Worm (Caenorhabditis elegans) whole organism, L4 larva: ENCODE measurements around the gene C15C7.4.
A peak's percentile ranks its signal among the peaks of the same experiment; 100 is the strongest.

Experiments used
- F10B5.3 ChIP-seq: sonication (generic microtip); optimal IDR thresholded peaks from 2 replicates; lab custom pipeline; 2016; ENCODE audit warnings: mild to moderate bottlenecking, missing genetic modification characterization, missing compliant biosample characterization
- F44E2.7 ChIP-seq: fragments of 200-800 bp; sonication (Bioruptor generic); IDR thresholded peaks from 2 replicates; pipeline ENCODE4 v2.1.2; 2022; ENCODE audit warnings: missing genetic modification characterization, missing compliant biosample characterization
- F49E8.2 ChIP-seq: sonication (generic microtip); optimal IDR thresholded peaks from 2 replicates; lab custom pipeline; 2016; ENCODE audit warnings: missing compliant biosample characterization, mild to moderate bottlenecking, missing genetic modification characterization, borderline replicate concordance
- Y105C5A.15 ChIP-seq: fragments of 200-800 bp; sonication (Bioruptor generic); IDR thresholded peaks from 2 replicates; pipeline ENCODE4 v1.3.6; 2022; ENCODE audit warnings: missing genetic modification characterization, missing compliant biosample characterization
- Y5F2A.4 ChIP-seq: fragments of 200-800 bp; sonication (Bioruptor generic); optimal IDR thresholded peaks from 2 replicates; lab custom pipeline; 2018; ENCODE audit warnings: mild to moderate bottlenecking, missing genetic modification characterization, missing compliant biosample characterization
- ZK546.5 ChIP-seq, 2 experiments: sonication (generic microtip); optimal IDR thresholded peaks; 2 replicates each; lab custom pipeline; 2017; ENCODE audit warnings: missing biosample characterization in 2 of 2, missing genetic modification characterization in 2 of 2
- arid-1 ChIP-seq: fragments of 200-800 bp; sonication (Bioruptor generic); conservative IDR thresholded peaks from 2 replicates; pipeline ENCODE4 v1.3.6; 2022; ENCODE audit warnings: missing genetic modification reagents, missing genetic modification characterization, missing compliant biosample characterization
- attf-4 ChIP-seq: sonication (generic microtip); optimal IDR thresholded peaks from 3 replicates; lab custom pipeline; 2017; ENCODE audit warnings: missing biosample characterization, missing genetic modification characterization
- ceh-20 ChIP-seq: fragments of 200-800 bp; sonication (Bioruptor generic); IDR thresholded peaks from 2 replicates; pipeline ENCODE4 v1.3.6; 2022; ENCODE audit warnings: missing genetic modification reagents, missing genetic modification characterization, missing compliant biosample characterization
- ceh-32 ChIP-seq: sonication (generic microtip); optimal IDR thresholded peaks from 2 replicates; lab custom pipeline; 2016; ENCODE audit warnings: mild to moderate bottlenecking, missing genetic modification characterization, missing compliant biosample characterization; ENCODE audit not compliant: poor library complexity
- ceh-44 ChIP-seq: fragments of 200-800 bp; sonication (Bioruptor generic); IDR thresholded peaks from 2 replicates; pipeline ENCODE4 v1.3.6; 2022; ENCODE audit warnings: missing genetic modification reagents, missing genetic modification characterization, missing compliant biosample characterization
- ceh-62 ChIP-seq: sonication (generic microtip); optimal IDR thresholded peaks from 2 replicates; lab custom pipeline; 2017; ENCODE audit warnings: missing biosample characterization, missing genetic modification characterization
- cey-2 ChIP-seq: sonication (generic microtip); optimal IDR thresholded peaks from 3 replicates; lab custom pipeline; 2017; ENCODE audit warnings: missing genetic modification characterization, mild to moderate bottlenecking, missing compliant biosample characterization, antibody characterized with exemption, borderline replicate concordance; ENCODE audit not compliant: insufficient read depth
- ctbp-1 ChIP-seq: fragments of 200-800 bp; sonication (Bioruptor generic); IDR thresholded peaks from 2 replicates; pipeline ENCODE4 v1.3.6; 2022; ENCODE audit warnings: missing genetic modification reagents, missing genetic modification characterization, missing compliant biosample characterization
- daf-16 ChIP-seq, 3 experiments: sonication (generic microtip); optimal IDR thresholded peaks; 2 replicates each; lab custom pipeline; 2016 to 2017; ENCODE audit warnings: missing genetic modification characterization in 3 of 3, missing genetic modification reagents in 3 of 3, mild to moderate bottlenecking in 2 of 3, missing compliant biosample characterization in 2 of 3, missing biosample characterization in 1 of 3, moderate library complexity in 1 of 3
- daf-19 ChIP-seq: fragments of 200-800 bp; sonication (Bioruptor generic); conservative IDR thresholded peaks from 2 replicates; pipeline ENCODE4 v1.3.6; 2022; ENCODE audit warnings: missing genetic modification characterization, missing compliant biosample characterization
- dmd-6 ChIP-seq: fragments of 200-800 bp; sonication (Bioruptor generic); IDR thresholded peaks from 2 replicates; pipeline ENCODE4 v1.3.6; 2022; ENCODE audit warnings: missing genetic modification reagents, missing genetic modification characterization, missing compliant biosample characterization
- dmd-9 ChIP-seq: fragments of 200-800 bp; sonication (Bioruptor generic); IDR thresholded peaks from 2 replicates; pipeline ENCODE4 v1.3.6; 2022; ENCODE audit warnings: missing genetic modification reagents, missing genetic modification characterization, missing compliant biosample characterization
- duxl-1 ChIP-seq: sonication (generic microtip); optimal IDR thresholded peaks from 2 replicates; lab custom pipeline; 2016; ENCODE audit warnings: mild to moderate bottlenecking, missing genetic modification characterization, moderate library complexity, missing compliant biosample characterization; ENCODE audit not compliant: poor library complexity
- hif-1 ChIP-seq, 2 experiments: sonication (generic microtip); optimal IDR thresholded peaks; 2 replicates each; lab custom pipeline; 2016 to 2017; ENCODE audit warnings: missing compliant biosample characterization in 2 of 2, missing genetic modification characterization in 2 of 2, missing genetic modification reagents in 2 of 2, missing genotype in 2 of 2, mild to moderate bottlenecking in 1 of 2
- hlh-11 ChIP-seq: fragments of 200-800 bp; sonication (Bioruptor generic); optimal IDR thresholded peaks from 2 replicates; lab custom pipeline; 2018; ENCODE audit warnings: mild to moderate bottlenecking, missing genetic modification characterization, missing compliant biosample characterization
- hmg-1.1 ChIP-seq: fragments of 200-800 bp; sonication (Bioruptor generic); IDR thresholded peaks from 2 replicates; pipeline ENCODE4 v1.3.6; 2022; ENCODE audit warnings: missing genetic modification reagents, missing genetic modification characterization, missing compliant biosample characterization
- jun-1 ChIP-seq: fragments of 150-350 bp; optimal IDR thresholded peaks from 2 replicates; lab custom pipeline; 2014; ENCODE audit warnings: missing biosample characterization, missing genetic modification reagents, missing genetic modification characterization
- lsy-2 ChIP-seq, 2 experiments: fragments of 150-350 bp in 1 of 2; sonication (generic microtip) in 1 of 2; optimal IDR thresholded peaks; 2 replicates each; lab custom pipeline; 2014 to 2017; ENCODE audit warnings: missing biosample characterization in 2 of 2, missing genetic modification characterization in 2 of 2
- madf-9 ChIP-seq: fragments of 200-800 bp; sonication (Bioruptor generic); conservative IDR thresholded peaks from 2 replicates; pipeline ENCODE4 v1.3.6; 2022; ENCODE audit warnings: missing genetic modification reagents, missing genetic modification characterization, missing compliant biosample characterization
- mdl-1 ChIP-seq, 2 experiments: fragments of 150-350 bp in 1 of 2; sonication (generic microtip) in 1 of 2; optimal IDR thresholded peaks; 2 replicates each; lab custom pipeline; 2014 to 2017; ENCODE audit warnings: missing biosample characterization in 2 of 2, missing genetic modification characterization in 2 of 2
- mdt-29 ChIP-seq: fragments of 200-800 bp; sonication (Bioruptor generic); IDR thresholded peaks from 2 replicates; pipeline ENCODE4 v1.3.6; 2022; ENCODE audit warnings: missing genetic modification reagents, missing genetic modification characterization, missing compliant biosample characterization
- mep-1 ChIP-seq: fragments of 150-350 bp; sonication (generic microtip); optimal IDR thresholded peaks from 3 replicates; lab custom pipeline; 2014; ENCODE audit warnings: missing biosample characterization, missing genetic modification characterization
- mxl-2 ChIP-seq: fragments of 200-800 bp; sonication (Bioruptor generic); conservative IDR thresholded peaks from 2 replicates; pipeline ENCODE4 v1.3.6; 2022; ENCODE audit warnings: missing genetic modification reagents, missing genetic modification characterization, missing compliant biosample characterization
- nhr-10 ChIP-seq: fragments of 150-350 bp; optimal IDR thresholded peaks from 2 replicates; lab custom pipeline; 2014; ENCODE audit warnings: missing biosample characterization, missing genetic modification characterization
- nhr-102 ChIP-seq: sonication (generic microtip); optimal IDR thresholded peaks from 2 replicates; lab custom pipeline; 2016; ENCODE audit warnings: mild to moderate bottlenecking, missing genetic modification characterization, moderate library complexity, missing compliant biosample characterization
- nhr-11 ChIP-seq: fragments of 150-350 bp; optimal IDR thresholded peaks from 2 replicates; lab custom pipeline; 2014; ENCODE audit warnings: missing biosample characterization, missing genetic modification characterization
- nhr-237 ChIP-seq: sonication (generic microtip); optimal IDR thresholded peaks from 2 replicates; lab custom pipeline; 2017; ENCODE audit warnings: missing biosample characterization, missing genetic modification characterization
- nhr-28 ChIP-seq: fragments of 150-350 bp; optimal IDR thresholded peaks from 2 replicates; lab custom pipeline; 2014; ENCODE audit warnings: missing biosample characterization, missing genetic modification characterization
- nhr-41 ChIP-seq: fragments of 200-800 bp; sonication (Bioruptor generic); IDR thresholded peaks from 2 replicates; pipeline ENCODE4 v1.3.6; 2022; ENCODE audit warnings: missing genetic modification reagents, missing genetic modification characterization, missing compliant biosample characterization
- nhr-42 ChIP-seq: fragments of 200-800 bp; sonication (Bioruptor generic); IDR thresholded peaks from 2 replicates; pipeline ENCODE4 v1.3.6; 2022; ENCODE audit warnings: missing genetic modification characterization, missing compliant biosample characterization
- nhr-6 ChIP-seq: fragments of 150-350 bp; optimal IDR thresholded peaks from 2 replicates; lab custom pipeline; 2014; ENCODE audit warnings: missing biosample characterization, missing genetic modification characterization
- nhr-77 ChIP-seq: fragments of 150-350 bp; optimal IDR thresholded peaks from 2 replicates; lab custom pipeline; 2014; ENCODE audit warnings: missing biosample characterization, missing genetic modification characterization
- pqm-1 ChIP-seq: sonication (generic microtip); optimal IDR thresholded peaks from 2 replicates; lab custom pipeline; 2017; ENCODE audit warnings: missing biosample characterization, missing genetic modification characterization
- rbr-2 ChIP-seq: sonication (generic microtip); optimal IDR thresholded peaks from 2 replicates; lab custom pipeline; 2016; ENCODE audit warnings: missing genotype, missing genetic modification characterization, missing compliant biosample characterization
- sdz-12 ChIP-seq: fragments of 200-800 bp; sonication (Bioruptor generic); optimal IDR thresholded peaks from 2 replicates; lab custom pipeline; 2018; ENCODE audit warnings: mild to moderate bottlenecking, missing genetic modification characterization, missing compliant biosample characterization
- snpc-4 ChIP-seq: fragments of 150-350 bp; optimal IDR thresholded peaks from 2 replicates; lab custom pipeline; 2014; ENCODE audit warnings: missing biosample characterization, missing genetic modification characterization
- spr-3 ChIP-seq: fragments of 200-800 bp; sonication (Bioruptor generic); optimal IDR thresholded peaks from 2 replicates; lab custom pipeline; 2018; ENCODE audit warnings: mild to moderate bottlenecking, missing genetic modification characterization, missing compliant biosample characterization
- tra-1 ChIP-seq: fragments of 200-800 bp; sonication (Bioruptor generic); IDR thresholded peaks from 2 replicates; pipeline ENCODE4 v1.3.6; 2022; ENCODE audit warnings: missing genetic modification reagents, missing genetic modification characterization, missing compliant biosample characterization
- unc-130 ChIP-seq: sonication (generic microtip); optimal IDR thresholded peaks from 2 replicates; lab custom pipeline; 2016; ENCODE audit warnings: missing genetic modification reagents, missing genetic modification characterization, missing compliant biosample characterization
- unc-62 ChIP-seq, 3 experiments: fragments of 150-350 bp in 1 of 3; sonication (generic microtip); optimal IDR thresholded peaks in 2 of 3; peaks in 1 of 3; 1 replicate in 1 of 3; 2 replicates in 2 of 3; lab custom pipeline; 2014 to 2017; ENCODE audit warnings: missing biosample characterization in 3 of 3, missing genetic modification characterization in 3 of 3, missing genetic modification reagents in 3 of 3, missing genotype in 1 of 3
- zag-1 ChIP-seq: fragments of 150-350 bp; optimal IDR thresholded peaks from 2 replicates; lab custom pipeline; 2014; ENCODE audit warnings: missing biosample characterization, missing genetic modification characterization
- zfp-3 ChIP-seq: fragments of 200-800 bp; sonication (Bioruptor generic); conservative IDR thresholded peaks from 2 replicates; pipeline ENCODE4 v1.3.6; 2022; ENCODE audit warnings: missing genetic modification reagents, missing genetic modification characterization, missing compliant biosample characterization
- zip-11 ChIP-seq: fragments of 200-800 bp; sonication (Bioruptor generic); IDR thresholded peaks from 2 replicates; pipeline ENCODE4 v1.3.6; 2022; ENCODE audit warnings: missing genetic modification characterization, missing compliant biosample characterization
- zip-2 ChIP-seq: fragments of 150-350 bp; optimal IDR thresholded peaks from 2 replicates; lab custom pipeline; 2014; ENCODE audit warnings: missing biosample characterization, missing genetic modification characterization
- ztf-7 ChIP-seq: fragments of 150-350 bp; optimal IDR thresholded peaks from 2 replicates; lab custom pipeline; 2014; ENCODE audit warnings: missing biosample characterization, missing genetic modification characterization

Gene C15C7.4

DNA sequence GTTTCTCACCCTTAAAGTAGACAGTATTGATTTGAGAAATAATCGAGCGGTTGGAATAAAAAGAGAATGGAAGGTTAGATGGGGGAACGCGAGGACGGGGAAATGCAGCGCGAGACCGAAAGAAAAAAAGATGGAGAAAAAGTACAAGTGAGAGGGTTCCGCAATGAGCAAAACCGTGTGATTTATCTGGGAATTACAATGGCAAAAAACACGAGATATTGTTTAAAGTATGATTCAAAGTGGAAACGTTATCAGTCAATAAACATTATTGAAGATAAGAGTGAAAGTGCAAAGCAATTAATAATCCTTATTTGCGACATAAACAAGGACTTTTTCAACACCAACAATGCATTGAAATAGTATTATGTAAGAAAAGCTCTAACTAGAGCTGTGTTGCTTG lies 43.2 kb upstream of the C15C7.4 start, which contains the start of gene ztf-13 (continued):
- TF ChIP-seq duxl-1 (tag; lab: Kevin White, UChicago) = no peak
- peak; percentile 61 for TF ChIP-seq hlh-11 (tag; lab: Kevin White, UChicago)
- no peak for TF ChIP-seq madf-9 (GFP tag; lab: Robert Waterston, UW)
- no peak for TF ChIP-seq arid-1 (GFP tag; lab: Robert Waterston, UW)
- TF ChIP-seq unc-130 (GFP tag; lab: Kevin White, UChicago) = no peak
- peak; percentile 39 for TF ChIP-seq pqm-1 (tag; lab: Kevin White, UChicago)
- TF ChIP-seq ztf-7 (tag; lab: Kevin White, UChicago) = peak; percentile 14
- TF ChIP-seq nhr-41 (GFP tag; lab: Robert Waterston, UW) = no peak
- TF ChIP-seq nhr-11 (tag; lab: Kevin White, UChicago) = no peak
- TF ChIP-seq daf-16 (GFP tag; optimal IDR thresholded peaks at IDR 0.05; lab: Kevin White, UChicago) = no peak
- TF ChIP-seq daf-16 (tag; optimal IDR thresholded peaks at IDR 0.05; lab: Kevin White, UChicago) = peak; percentile 99
- no peak for TF ChIP-seq attf-4 (tag; lab: Kevin White, UChicago)
- no peak for TF ChIP-seq hmg-1.1 (GFP tag; lab: Robert Waterston, UW)
- TF ChIP-seq ceh-44 (GFP tag; lab: Robert Waterston, UW) = no peak
- no peak for TF ChIP-seq F10B5.3 (tag; lab: Kevin White, UChicago)
- TF ChIP-seq Y105C5A.15 (GFP tag; lab: Robert Waterston, UW) = no peak
- TF ChIP-seq zip-11 (GFP tag; lab: Robert Waterston, UW) = no peak
- no peak for TF ChIP-seq nhr-42
- no peak for TF ChIP-seq spr-3
- TF ChIP-seq sdz-12 (GFP tag; lab: Kevin White, UChicago) = no peak
- TF ChIP-seq hif-1 (tag; optimal IDR thresholded peaks at IDR 0.05; lab: Kevin White, UChicago) = no peak
- TF ChIP-seq nhr-77 (tag; lab: Kevin White, UChicago) = peak; percentile 90
- no peak for TF ChIP-seq ZK546.5 (tag; optimal IDR thresholded peaks at IDR 0.05; lab: Kevin White, UChicago)
- TF ChIP-seq F49E8.2 = no peak
- TF ChIP-seq zip-2 (tag; lab: Kevin White, UChicago) = no peak
- peak; percentile 69 for TF ChIP-seq mep-1
- TF ChIP-seq nhr-102 = no peak
- TF ChIP-seq daf-19 = no peak
- TF ChIP-seq zag-1 (tag; lab: Kevin White, UChicago) = no peak
- TF ChIP-seq snpc-4 (tag; lab: Kevin White, UChicago) = no peak
- no peak for TF ChIP-seq cey-2 (tag; lab: Kevin White, UChicago)
- TF ChIP-seq jun-1 (tag; lab: Kevin White, UChicago) = no peak
- TF ChIP-seq ceh-32 (tag; lab: Kevin White, UChicago) = no peak
- no peak for TF ChIP-seq tra-1 (GFP tag; lab: Robert Waterston, UW)
- TF ChIP-seq zfp-3 (GFP tag; lab: Robert Waterston, UW) = no peak
- TF ChIP-seq rbr-2 (tag; lab: Kevin White, UChicago) = no peak
- no peak for TF ChIP-seq mxl-2 (GFP tag; lab: Robert Waterston, UW)
- TF ChIP-seq ceh-20 (GFP tag; lab: Robert Waterston, UW) = peak; percentile 47; the same call in 1 of the 2 replicates
- TF ChIP-seq mdt-29 (GFP tag; lab: Robert Waterston, UW) = no peak
- peak; percentile 75 for TF ChIP-seq nhr-6 (tag; lab: Kevin White, UChicago)
- no peak for TF ChIP-seq nhr-237 (tag; lab: Kevin White, UChicago)
- TF ChIP-seq nhr-10 (tag; lab: Kevin White, UChicago) = no peak
- TF ChIP-seq unc-62 (GFP tag; optimal IDR thresholded peaks at IDR 0.05 in 1 of 2; lab: Kevin White, UChicago) = peak in 1 of 2 experiments; percentile 79
- no peak for TF ChIP-seq unc-62 (tag; optimal IDR thresholded peaks at IDR 0.05; lab: Kevin White, UChicago)
- peak; percentile 50 for TF ChIP-seq dmd-6
- TF ChIP-seq F44E2.7 (GFP tag; lab: Robert Waterston, UW) = no peak
- TF ChIP-seq ctbp-1 = no peak
- peak in 1 of 2 experiments; percentile 62 for TF ChIP-seq mdl-1 (tag; optimal IDR thresholded peaks at IDR 0.05; lab: Kevin White, UChicago)
- TF ChIP-seq ceh-62 (tag; lab: Kevin White, UChicago) = no peak
- TF ChIP-seq nhr-28 (tag; lab: Kevin White, UChicago) = peak; percentile 67
- TF ChIP-seq lsy-2 (tag; optimal IDR thresholded peaks at IDR 0.05; lab: Kevin White, UChicago) = peak in 1 of 2 experiments; percentile 12
- TF ChIP-seq dmd-9 (GFP tag; lab: Robert Waterston, UW) = no peak
- TF ChIP-seq Y5F2A.4 = no peak
